Worm (Caenorhabditis elegans) whole organism, L2 larva: Measurements from ENCODE around the gene samt-1.
A peak's percentile ranks its signal among the peaks of the same experiment; 100 is the strongest.
"Not testable (repeated sequence)": the region's sequence is repeated elsewhere in the genome, so short reads cannot be mapped to it uniquely, and the experiment has no call there.

Source experiments
- C34F6.9 ChIP-seq: fragments of 150-350 bp; optimal IDR thresholded peaks from 2 replicates; lab custom pipeline; 2014; ENCODE audit warnings: missing biosample characterization, missing genetic modification characterization
- F13H6.1 ChIP-seq: sonication (generic microtip); optimal IDR thresholded peaks from 2 replicates; lab custom pipeline; 2016; ENCODE audit warnings: missing genetic modification characterization, missing compliant biosample characterization
- ZK546.5 ChIP-seq: sonication (generic microtip); optimal IDR thresholded peaks from 2 replicates; lab custom pipeline; 2017; ENCODE audit warnings: missing biosample characterization, missing genetic modification characterization
- alr-1 ChIP-seq: fragments of 150-350 bp; optimal IDR thresholded peaks from 2 replicates; lab custom pipeline; 2014; ENCODE audit warnings: missing biosample characterization, missing genetic modification characterization
- crh-2 ChIP-seq: sonication (generic microtip); optimal IDR thresholded peaks from 2 replicates; lab custom pipeline; 2017; ENCODE audit warnings: missing biosample characterization, missing genetic modification characterization
- dmd-4 ChIP-seq: sonication (generic microtip); optimal IDR thresholded peaks from 2 replicates; lab custom pipeline; 2017; ENCODE audit warnings: missing biosample characterization, missing genetic modification characterization
- elt-1 ChIP-seq: fragments of 150-350 bp; optimal IDR thresholded peaks from 2 replicates; lab custom pipeline; 2014; ENCODE audit warnings: missing biosample characterization, missing genetic modification characterization
- elt-3 ChIP-seq: sonication (generic microtip); optimal IDR thresholded peaks from 2 replicates; lab custom pipeline; 2017; ENCODE audit warnings: missing biosample characterization, missing genetic modification characterization
- fos-1 ChIP-seq: fragments of 150-350 bp; optimal IDR thresholded peaks from 2 replicates; lab custom pipeline; 2014; ENCODE audit warnings: missing biosample characterization, missing genetic modification characterization
- gmeb-1 ChIP-seq: fragments of 150-350 bp; optimal IDR thresholded peaks from 2 replicates; lab custom pipeline; 2014; ENCODE audit warnings: missing biosample characterization, missing genetic modification characterization
- lin-39 ChIP-seq: fragments of 150-350 bp; optimal IDR thresholded peaks from 2 replicates; lab custom pipeline; 2014; ENCODE audit warnings: missing biosample characterization, missing genetic modification reagents, missing genetic modification characterization
- lsy-2 ChIP-seq, 2 experiments: fragments of 150-350 bp in 1 of 2; sonication (generic microtip) in 1 of 2; optimal IDR thresholded peaks; 2 replicates each; lab custom pipeline; 2014 to 2017; ENCODE audit warnings: missing biosample characterization in 2 of 2, missing genetic modification characterization in 2 of 2
- mab-5 ChIP-seq: fragments of 150-350 bp; optimal IDR thresholded peaks from 2 replicates; lab custom pipeline; 2014; ENCODE audit warnings: missing biosample characterization, missing genetic modification characterization
- mdl-1 ChIP-seq, 2 experiments: fragments of 150-350 bp in 1 of 2; sonication (generic microtip) in 1 of 2; optimal IDR thresholded peaks; 2 replicates each; lab custom pipeline; 2017; ENCODE audit warnings: missing biosample characterization in 2 of 2, missing genetic modification characterization in 2 of 2
- nhr-10 ChIP-seq: sonication (generic microtip); optimal IDR thresholded peaks from 2 replicates; lab custom pipeline; 2017; ENCODE audit warnings: missing biosample characterization, missing genetic modification characterization
- nhr-11 ChIP-seq: fragments of 150-350 bp; optimal IDR thresholded peaks from 2 replicates; lab custom pipeline; 2014; ENCODE audit warnings: missing biosample characterization, missing genetic modification characterization
- nhr-12 ChIP-seq: fragments of 150-350 bp; optimal IDR thresholded peaks from 2 replicates; lab custom pipeline; 2014; ENCODE audit warnings: missing biosample characterization, missing genetic modification characterization
- nhr-129 ChIP-seq: fragments of 150-350 bp; optimal IDR thresholded peaks from 2 replicates; lab custom pipeline; 2014; ENCODE audit warnings: missing biosample characterization, missing genetic modification characterization
- nhr-21 ChIP-seq: fragments of 150-350 bp; optimal IDR thresholded peaks from 2 replicates; lab custom pipeline; 2014; ENCODE audit warnings: missing biosample characterization, missing genetic modification characterization
- nhr-23 ChIP-seq: fragments of 150-350 bp; optimal IDR thresholded peaks from 2 replicates; lab custom pipeline; 2014; ENCODE audit warnings: missing biosample characterization, missing genetic modification reagents, missing genetic modification characterization
- nhr-25 ChIP-seq: fragments of 150-350 bp; sonication (generic microtip); optimal IDR thresholded peaks from 3 replicates; lab custom pipeline; 2014; ENCODE audit warnings: missing biosample characterization, missing genetic modification characterization
- nhr-77 ChIP-seq: fragments of 150-350 bp; optimal IDR thresholded peaks from 2 replicates; lab custom pipeline; 2014; ENCODE audit warnings: missing biosample characterization, missing genetic modification characterization
- peb-1 ChIP-seq: fragments of 150-350 bp; optimal IDR thresholded peaks from 2 replicates; lab custom pipeline; 2014; ENCODE audit warnings: missing biosample characterization, missing genetic modification characterization
- sem-4 ChIP-seq: fragments of 150-350 bp; optimal IDR thresholded peaks from 2 replicates; lab custom pipeline; 2014; ENCODE audit warnings: missing biosample characterization, missing genetic modification reagents, missing genetic modification characterization
- skn-1 ChIP-seq: sonication (generic microtip); optimal IDR thresholded peaks from 2 replicates; lab custom pipeline; 2017; ENCODE audit warnings: missing biosample characterization, missing genetic modification characterization
- snpc-4 ChIP-seq: fragments of 150-350 bp; optimal IDR thresholded peaks from 2 replicates; lab custom pipeline; 2014; ENCODE audit warnings: missing biosample characterization, missing genetic modification characterization
- unc-55 ChIP-seq: fragments of 150-350 bp; sonication (generic microtip); optimal IDR thresholded peaks from 3 replicates; lab custom pipeline; 2014; ENCODE audit warnings: missing biosample characterization, missing genetic modification reagents, missing genetic modification characterization
- unc-62 ChIP-seq: fragments of 150-350 bp; optimal IDR thresholded peaks from 2 replicates; lab custom pipeline; 2014; ENCODE audit warnings: missing biosample characterization, missing genetic modification reagents, missing genetic modification characterization
- ztf-4 ChIP-seq: fragments of 150-350 bp; optimal IDR thresholded peaks from 2 replicates; lab custom pipeline; 2014; ENCODE audit warnings: missing biosample characterization, missing genetic modification characterization

The samt-1 gene

ce11 chrIV:2893486-2893842 is 37.7 kb upstream of the samt-1 start:
- no peak for TF ChIP-seq fos-1 (tag; lab: Kevin White, UChicago)
- no peak for TF ChIP-seq nhr-25
- TF ChIP-seq unc-62 (GFP tag; lab: Kevin White, UChicago): no peak
- TF ChIP-seq elt-1 (tag; lab: Kevin White, UChicago): no peak
- no peak for TF ChIP-seq lsy-2 (tag; optimal IDR thresholded peaks at IDR 0.05; lab: Kevin White, UChicago)
- no peak for TF ChIP-seq nhr-11 (tag; lab: Kevin White, UChicago)
- no peak for TF ChIP-seq crh-2 (tag; lab: Kevin White, UChicago)
- TF ChIP-seq mab-5 (tag; lab: Kevin White, UChicago): no peak
- TF ChIP-seq nhr-77 (tag; lab: Kevin White, UChicago): no peak
- TF ChIP-seq nhr-10 (tag; lab: Kevin White, UChicago): no peak
- TF ChIP-seq mdl-1 (tag; optimal IDR thresholded peaks at IDR 0.05; lab: Kevin White, UChicago): no peak
- TF ChIP-seq peb-1: no peak
- no peak for TF ChIP-seq nhr-12 (tag; lab: Kevin White, UChicago)
- no peak for TF ChIP-seq nhr-23 (tag; lab: Kevin White, UChicago)
- no peak for TF ChIP-seq alr-1 (tag; lab: Kevin White, UChicago)
- no peak for TF ChIP-seq ZK546.5 (tag; lab: Kevin White, UChicago)

- TF ChIP-seq lin-39 (tag; lab: Kevin White, UChicago); skn-1 (tag; lab: Kevin White, UChicago); ztf-4: not testable (repeated sequence)
Observed at ce11 chrIV:2894630-2895029, 36.6 kb upstream of the samt-1 start, which contains the start of gene Y54G2A.19. Gene Y54G2A.19, minus strand, starts transcription at chrIV:2894730.

DNA sequence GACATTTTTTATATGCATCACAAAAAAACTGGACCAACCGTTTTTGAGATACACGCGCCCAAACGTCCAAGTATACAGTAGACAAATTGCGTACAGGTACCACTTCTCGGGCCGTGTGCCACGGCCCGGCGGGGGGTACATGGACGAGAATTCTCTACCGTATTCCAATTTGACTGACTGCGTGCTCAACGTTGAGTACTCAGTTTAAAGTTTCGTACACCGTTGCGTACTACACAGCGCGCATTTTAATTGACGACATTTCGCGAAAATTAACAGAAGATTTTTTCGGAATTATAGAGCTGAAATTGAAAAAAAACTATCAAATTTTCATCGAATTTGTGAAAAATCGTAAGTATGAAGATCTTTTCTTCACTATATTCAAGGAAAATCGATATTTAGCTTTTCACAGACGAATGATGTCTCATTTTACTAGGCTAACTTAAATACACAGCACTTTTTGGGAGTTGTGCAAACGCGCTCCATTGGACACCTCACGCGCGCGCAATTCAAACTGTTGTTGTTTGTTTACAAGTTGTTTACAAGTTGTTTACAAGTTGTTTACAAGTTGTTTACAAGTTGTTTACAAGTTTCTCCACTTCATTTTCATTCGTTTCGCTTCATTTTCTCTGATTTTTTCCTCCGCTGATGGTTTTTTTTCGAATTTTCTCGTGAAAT is 35.1 kb upstream of the samt-1 start:
- TF ChIP-seq lsy-2 (tag; optimal IDR thresholded peaks at IDR 0.05; lab: Kevin White, UChicago): peak; percentile 29 to 76
- peak; percentile 21 for TF ChIP-seq F13H6.1

- TF ChIP-seq snpc-4 (no peak), nhr-10 (tag; lab: Kevin White, UChicago) (no peak), nhr-25 (no peak), elt-3 (tag; lab: Kevin White, UChicago) (no peak), gmeb-1 (tag; lab: Kevin White, UChicago) (no peak), mdl-1 (tag; optimal IDR thresholded peaks at IDR 0.05; lab: Kevin White, UChicago) (no peak), nhr-11 (tag; lab: Kevin White, UChicago) (no peak), sem-4 (tag; lab: Kevin White, UChicago) (no peak), lin-39 (tag; lab: Kevin White, UChicago) (no peak), dmd-4 (no peak)
Observed at ce11 chrIV:2897644-2898160, 33.5 kb upstream of the samt-1 start, which contains the start of gene Y54G2A.36. Gene Y54G2A.36, plus strand, starts transcription at chrIV:2897694.

ce11 chrIV:2901973-2902372 is 29.2 kb upstream of the samt-1 start:
- TF ChIP-seq gmeb-1 (tag; lab: Kevin White, UChicago): peak; percentile 43
- TF ChIP-seq, all 48 proteins: peak for 1; not testable (repeated sequence) for 47

DNA sequence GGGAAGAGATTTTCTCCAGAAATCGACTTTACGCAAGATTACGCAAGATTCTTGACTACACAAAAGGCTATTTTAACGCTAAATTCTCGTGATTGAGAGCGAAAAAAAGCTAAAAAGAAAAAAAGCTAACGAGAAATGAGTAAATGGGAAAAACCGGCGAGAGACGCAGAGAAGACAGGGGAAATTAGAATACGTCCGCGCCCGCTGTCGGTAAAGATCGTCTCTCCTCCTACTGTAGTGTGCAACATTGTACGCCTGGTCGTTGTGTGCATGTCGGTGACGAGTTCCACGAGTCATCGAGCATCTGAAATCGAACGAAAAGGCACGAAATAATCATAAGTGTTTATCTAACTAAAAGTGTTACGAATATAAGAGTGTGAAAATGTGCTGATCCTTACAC is 16.7 kb upstream of the samt-1 start:
- TF ChIP-seq nhr-129 (peak; percentile 10), C34F6.9 (no peak)

DNA sequence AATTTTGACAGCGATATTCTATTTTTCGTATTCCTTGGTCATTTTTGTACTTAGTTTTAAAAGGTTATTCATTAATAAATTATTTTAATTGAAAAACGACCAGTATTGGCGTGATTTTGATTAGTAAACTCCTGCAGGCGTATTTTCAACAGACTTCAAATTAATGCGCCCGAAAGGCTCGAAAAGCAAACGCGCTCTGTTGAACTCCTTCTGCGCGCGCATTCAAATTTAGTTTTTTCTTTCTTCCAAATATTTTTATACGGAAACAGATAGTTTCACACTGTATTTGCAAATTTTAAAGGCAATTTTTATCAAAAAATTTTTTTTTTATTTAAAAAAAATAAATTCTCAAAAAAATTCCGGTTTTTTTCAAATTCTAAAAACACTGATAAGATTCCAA is 15.2 kb upstream of the samt-1 start:
- TF ChIP-seq nhr-21 (tag; lab: Kevin White, UChicago) (no peak), gmeb-1 (tag; lab: Kevin White, UChicago) (peak; percentile 58), unc-55 (GFP tag; lab: Kevin White, UChicago) (peak; percentile 19)
